Fruit fly (Drosophila melanogaster): Measurements from ENCODE around the gene bcn92.
A peak's percentile ranks its signal among the peaks of the same experiment; 100 is the strongest.

dm6 chrX:2166129-2166528 lies 16.7 kb upstream of the bcn92 start:
- no peak for TF ChIP-seq ERR (GFP tag; optimal IDR thresholded peaks at IDR 0.05)
- TF ChIP-seq D19A (tag; optimal IDR thresholded peaks at IDR 0.05), result no peak
- no peak for TF ChIP-seq CG8281 (tag; optimal IDR thresholded peaks at IDR 0.05)
- TF ChIP-seq Nf-YB (GFP tag; optimal IDR thresholded peaks at IDR 0.05), result no peak
- no peak for TF ChIP-seq CG15011 (GFP tag; optimal IDR thresholded peaks at IDR 0.05)
- peak; percentile 47 for TF ChIP-seq CG4424 (GFP tag; optimal IDR thresholded peaks at IDR 0.05)
- TF ChIP-seq Mad (GFP tag; optimal IDR thresholded peaks at IDR 0.05), result no peak
- TF ChIP-seq Meics (GFP tag; optimal IDR thresholded peaks at IDR 0.05), result no peak
- no peak for TF ChIP-seq sug (tag; optimal IDR thresholded peaks at IDR 0.05)
- peak; percentile 63 for TF ChIP-seq row (GFP tag; IDR thresholded peaks at IDR 0.05)

Data from whole organism, embryonic.